Worm (Caenorhabditis elegans) whole organism, L2 larva: ENCODE results near the gene F13E9.9.

Experiments used
- ceh-16 ChIP-seq: fragments of 150-350 bp; optimal IDR thresholded peaks from 2 replicates; lab custom pipeline; 2014; ENCODE audit warnings: missing biosample characterization, missing genetic modification characterization
- egl-27 ChIP-seq: sonication (generic microtip); optimal IDR thresholded peaks from 3 replicates; lab custom pipeline; 2017; ENCODE audit warnings: missing biosample characterization, missing genetic modification reagents, missing genetic modification characterization
- lsy-2 ChIP-seq, 2 experiments: fragments of 150-350 bp in 1 of 2; sonication (generic microtip) in 1 of 2; optimal IDR thresholded peaks; 2 replicates each; lab custom pipeline; 2014 to 2017; ENCODE audit warnings: missing biosample characterization in 2 of 2, missing genetic modification characterization in 2 of 2
- nhr-11 ChIP-seq: fragments of 150-350 bp; optimal IDR thresholded peaks from 2 replicates; lab custom pipeline; 2014; ENCODE audit warnings: missing biosample characterization, missing genetic modification characterization
- nhr-77 ChIP-seq: fragments of 150-350 bp; optimal IDR thresholded peaks from 2 replicates; lab custom pipeline; 2014; ENCODE audit warnings: missing biosample characterization, missing genetic modification characterization

DNA sequence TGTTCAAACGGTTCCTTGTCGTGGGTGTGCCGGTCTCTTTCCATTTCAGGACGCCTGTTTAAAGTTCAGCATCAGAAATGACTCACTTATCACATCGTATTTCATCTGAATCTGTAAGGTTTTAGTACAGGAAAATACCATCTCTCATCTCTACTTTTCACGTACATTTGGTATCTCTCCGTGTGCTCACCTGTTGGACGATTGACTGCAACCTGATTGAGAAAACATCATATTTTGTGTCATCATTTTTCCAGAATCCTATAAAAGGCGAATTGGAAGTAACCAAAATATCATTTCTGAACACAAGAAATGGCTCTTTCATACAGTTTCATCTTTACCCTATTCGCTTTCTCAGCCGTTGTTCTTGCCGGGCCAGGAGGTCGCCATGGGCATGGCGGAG, 1.1 kb upstream of the F13E9.9 start, which contains the start of gene srlf-30:
- no peak for TF ChIP-seq lsy-2 (tag; optimal IDR thresholded peaks at IDR 0.05; lab: Kevin White, UChicago)
- TF ChIP-seq ceh-16 (tag; lab: Kevin White, UChicago): no peak
- TF ChIP-seq nhr-77: no peak
- no peak for TF ChIP-seq egl-27 (tag; lab: Kevin White, UChicago)
- TF ChIP-seq nhr-11 (tag; lab: Kevin White, UChicago): no peak
